Worm (Caenorhabditis elegans) whole organism, L4 larva: Measurements from ENCODE around the gene fbxo-11.2.

ENCODE experiments used
- F26F4.8 ChIP-seq: fragments of 200-800 bp; sonication (Bioruptor generic); conservative IDR thresholded peaks from 2 replicates; pipeline ENCODE4 v1.3.6; 2022; ENCODE audit warnings: missing genetic modification characterization, missing compliant biosample characterization
- F44E2.7 ChIP-seq: fragments of 200-800 bp; sonication (Bioruptor generic); IDR thresholded peaks from 2 replicates; pipeline ENCODE4 v2.1.2; 2022; ENCODE audit warnings: missing genetic modification characterization, missing compliant biosample characterization
- T20F7.1 ChIP-seq: fragments of 200-800 bp; sonication (Bioruptor generic); optimal IDR thresholded peaks from 2 replicates; lab custom pipeline; 2018; ENCODE audit warnings: mild to moderate bottlenecking, missing genetic modification characterization, missing compliant biosample characterization
- T26A8.4 ChIP-seq: fragments of 200-800 bp; sonication (Bioruptor generic); IDR thresholded peaks from 2 replicates; pipeline ENCODE4 v1.3.6; 2022; ENCODE audit warnings: missing genetic modification characterization, missing compliant biosample characterization
- Y105C5A.15 ChIP-seq: fragments of 200-800 bp; sonication (Bioruptor generic); IDR thresholded peaks from 2 replicates; pipeline ENCODE4 v1.3.6; 2022; ENCODE audit warnings: missing genetic modification characterization, missing compliant biosample characterization
- ZK337.2 ChIP-seq: fragments of 200-800 bp; sonication (Bioruptor generic); IDR thresholded peaks from 2 replicates; pipeline ENCODE4 v1.3.6; 2022; ENCODE audit warnings: missing genetic modification reagents, missing genetic modification characterization, missing compliant biosample characterization
- ZK546.5 ChIP-seq, 2 experiments: sonication (generic microtip); optimal IDR thresholded peaks; 2 replicates each; lab custom pipeline; 2017; ENCODE audit warnings: missing biosample characterization in 2 of 2, missing genetic modification characterization in 2 of 2
- aly-2 ChIP-seq: sonication (generic microtip); optimal IDR thresholded peaks from 2 replicates; lab custom pipeline; 2018; ENCODE audit warnings: missing biosample characterization, missing genetic modification characterization
- arid-1 ChIP-seq: fragments of 200-800 bp; sonication (Bioruptor generic); conservative IDR thresholded peaks from 2 replicates; pipeline ENCODE4 v1.3.6; 2022; ENCODE audit warnings: missing genetic modification reagents, missing genetic modification characterization, missing compliant biosample characterization
- ceh-20 ChIP-seq: fragments of 200-800 bp; sonication (Bioruptor generic); IDR thresholded peaks from 2 replicates; pipeline ENCODE4 v1.3.6; 2022; ENCODE audit warnings: missing genetic modification reagents, missing genetic modification characterization, missing compliant biosample characterization
- ceh-82 ChIP-seq: sonication (generic microtip); optimal IDR thresholded peaks from 2 replicates; lab custom pipeline; 2017; ENCODE audit warnings: missing biosample characterization, missing genetic modification characterization
- ces-1 ChIP-seq: fragments of 150-350 bp; sonication (generic microtip); optimal IDR thresholded peaks from 4 replicates; lab custom pipeline; 2014; ENCODE audit warnings: missing biosample characterization, missing genetic modification reagents, missing genetic modification characterization
- cey-2 ChIP-seq: sonication (generic microtip); optimal IDR thresholded peaks from 3 replicates; lab custom pipeline; 2017; ENCODE audit warnings: missing genetic modification characterization, mild to moderate bottlenecking, missing compliant biosample characterization, antibody characterized with exemption, borderline replicate concordance; ENCODE audit not compliant: insufficient read depth
- daf-16 ChIP-seq, 3 experiments: sonication (generic microtip); optimal IDR thresholded peaks; 2 replicates each; lab custom pipeline; 2016 to 2017; ENCODE audit warnings: missing genetic modification characterization in 3 of 3, missing genetic modification reagents in 3 of 3, mild to moderate bottlenecking in 2 of 3, missing compliant biosample characterization in 2 of 3, missing biosample characterization in 1 of 3, moderate library complexity in 1 of 3
- daf-19 ChIP-seq: fragments of 200-800 bp; sonication (Bioruptor generic); conservative IDR thresholded peaks from 2 replicates; pipeline ENCODE4 v1.3.6; 2022; ENCODE audit warnings: missing genetic modification characterization, missing compliant biosample characterization
- daf-8 ChIP-seq: fragments of 200-800 bp; sonication (Bioruptor generic); IDR thresholded peaks from 2 replicates; pipeline ENCODE4 v1.3.6; 2022; ENCODE audit warnings: missing genetic modification characterization, missing compliant biosample characterization
- dmd-6 ChIP-seq: fragments of 200-800 bp; sonication (Bioruptor generic); IDR thresholded peaks from 2 replicates; pipeline ENCODE4 v1.3.6; 2022; ENCODE audit warnings: missing genetic modification reagents, missing genetic modification characterization, missing compliant biosample characterization
- dmd-8 ChIP-seq: fragments of 200-800 bp; sonication (Bioruptor generic); IDR thresholded peaks from 2 replicates; pipeline ENCODE4 v1.3.6; 2022; ENCODE audit warnings: missing genetic modification characterization, missing compliant biosample characterization
- dpl-1 ChIP-seq: fragments of 150-350 bp; optimal IDR thresholded peaks from 2 replicates; lab custom pipeline; 2014; ENCODE audit warnings: missing biosample characterization, missing genetic modification reagents, missing genetic modification characterization
- duxl-1 ChIP-seq: sonication (generic microtip); optimal IDR thresholded peaks from 2 replicates; lab custom pipeline; 2016; ENCODE audit warnings: mild to moderate bottlenecking, missing genetic modification characterization, moderate library complexity, missing compliant biosample characterization; ENCODE audit not compliant: poor library complexity
- egl-43 ChIP-seq: fragments of 200-800 bp; sonication (Bioruptor generic); IDR thresholded peaks from 2 replicates; pipeline ENCODE4 v1.3.6; 2022; ENCODE audit warnings: missing genetic modification reagents, missing genetic modification characterization, missing compliant biosample characterization
- fos-1 ChIP-seq: fragments of 150-350 bp; optimal IDR thresholded peaks from 2 replicates; lab custom pipeline; 2014; ENCODE audit warnings: missing biosample characterization, missing genetic modification characterization
- hlh-11 ChIP-seq: fragments of 200-800 bp; sonication (Bioruptor generic); optimal IDR thresholded peaks from 2 replicates; lab custom pipeline; 2018; ENCODE audit warnings: mild to moderate bottlenecking, missing genetic modification characterization, missing compliant biosample characterization
- hlh-30 ChIP-seq: sonication (generic microtip); optimal IDR thresholded peaks from 2 replicates; lab custom pipeline; 2017; ENCODE audit warnings: antibody characterized with exemption, mild to moderate bottlenecking, missing genetic modification characterization, missing compliant biosample characterization; ENCODE audit not compliant: insufficient read depth
- lin-1 ChIP-seq: fragments of 200-800 bp; sonication (Bioruptor generic); IDR thresholded peaks from 2 replicates; pipeline ENCODE4 v1.3.6; 2022; ENCODE audit warnings: missing genetic modification reagents, missing genetic modification characterization, missing compliant biosample characterization
- lin-13 ChIP-seq: fragments of 150-350 bp; optimal IDR thresholded peaks from 2 replicates; lab custom pipeline; 2014; ENCODE audit warnings: missing biosample characterization, missing genetic modification reagents, missing genetic modification characterization
- lin-15B ChIP-seq: fragments of 150-350 bp; sonication (generic microtip); optimal IDR thresholded peaks from 3 replicates; lab custom pipeline; 2014; ENCODE audit warnings: missing biosample characterization, missing genetic modification characterization
- lin-29 ChIP-seq: fragments of 200-800 bp; sonication (Bioruptor generic); IDR thresholded peaks from 2 replicates; pipeline ENCODE4 v1.3.6; 2022; ENCODE audit warnings: missing genetic modification reagents, missing genetic modification characterization, missing compliant biosample characterization
- lin-38 ChIP-seq: fragments of 200-800 bp; sonication (Bioruptor generic); IDR thresholded peaks from 2 replicates; pipeline ENCODE4 v1.3.6; 2022; ENCODE audit warnings: missing genetic modification reagents, missing genetic modification characterization, missing compliant biosample characterization
- lsy-2 ChIP-seq, 2 experiments: fragments of 150-350 bp in 1 of 2; sonication (generic microtip) in 1 of 2; optimal IDR thresholded peaks; 2 replicates each; lab custom pipeline; 2014 to 2017; ENCODE audit warnings: missing biosample characterization in 2 of 2, missing genetic modification characterization in 2 of 2
- mdt-29 ChIP-seq: fragments of 200-800 bp; sonication (Bioruptor generic); IDR thresholded peaks from 2 replicates; pipeline ENCODE4 v1.3.6; 2022; ENCODE audit warnings: missing genetic modification reagents, missing genetic modification characterization, missing compliant biosample characterization
- mes-2 ChIP-seq: sonication (generic microtip); optimal IDR thresholded peaks from 2 replicates; lab custom pipeline; 2016; ENCODE audit warnings: missing genotype, mild to moderate bottlenecking, missing genetic modification characterization, missing compliant biosample characterization; ENCODE audit not compliant: poor library complexity, severe bottlenecking
- nhr-11 ChIP-seq: fragments of 150-350 bp; optimal IDR thresholded peaks from 2 replicates; lab custom pipeline; 2014; ENCODE audit warnings: missing biosample characterization, missing genetic modification characterization
- nhr-28 ChIP-seq: fragments of 150-350 bp; optimal IDR thresholded peaks from 2 replicates; lab custom pipeline; 2014; ENCODE audit warnings: missing biosample characterization, missing genetic modification characterization
- nhr-41 ChIP-seq: fragments of 200-800 bp; sonication (Bioruptor generic); IDR thresholded peaks from 2 replicates; pipeline ENCODE4 v1.3.6; 2022; ENCODE audit warnings: missing genetic modification reagents, missing genetic modification characterization, missing compliant biosample characterization
- nhr-77 ChIP-seq: fragments of 150-350 bp; optimal IDR thresholded peaks from 2 replicates; lab custom pipeline; 2014; ENCODE audit warnings: missing biosample characterization, missing genetic modification characterization
- pha-4 ChIP-seq, 2 experiments: fragments of 150-350 bp in 1 of 2; fragments of 200-800 bp in 1 of 2; sonication (Bioruptor generic) in 1 of 2; IDR thresholded peaks in 1 of 2; optimal IDR thresholded peaks in 1 of 2; 2 replicates each; pipeline versions ENCODE4 v1.3.6 to Lab custom; 2014 to 2022; ENCODE audit warnings: missing genetic modification characterization in 2 of 2, missing genetic modification reagents in 2 of 2, missing biosample characterization in 1 of 2, missing compliant biosample characterization in 1 of 2
- pqm-1 ChIP-seq: sonication (generic microtip); optimal IDR thresholded peaks from 2 replicates; lab custom pipeline; 2017; ENCODE audit warnings: missing biosample characterization, missing genetic modification characterization
- set-16 ChIP-seq: fragments of 200-800 bp; sonication (Bioruptor generic); IDR thresholded peaks from 2 replicates; pipeline ENCODE4 v1.3.6; 2022; ENCODE audit warnings: missing genetic modification reagents, missing genetic modification characterization, missing compliant biosample characterization
- unc-39 ChIP-seq: sonication (generic microtip); optimal IDR thresholded peaks from 2 replicates; lab custom pipeline; 2017; ENCODE audit warnings: missing biosample characterization, missing genetic modification characterization
- unc-62 ChIP-seq, 3 experiments: fragments of 150-350 bp in 1 of 3; sonication (generic microtip); optimal IDR thresholded peaks in 2 of 3; peaks in 1 of 3; 1 replicate in 1 of 3; 2 replicates in 2 of 3; lab custom pipeline; 2014 to 2017; ENCODE audit warnings: missing biosample characterization in 3 of 3, missing genetic modification characterization in 3 of 3, missing genetic modification reagents in 3 of 3, missing genotype in 1 of 3
- zag-1 ChIP-seq: fragments of 150-350 bp; optimal IDR thresholded peaks from 2 replicates; lab custom pipeline; 2014; ENCODE audit warnings: missing biosample characterization, missing genetic modification characterization
- zfp-3 ChIP-seq: fragments of 200-800 bp; sonication (Bioruptor generic); conservative IDR thresholded peaks from 2 replicates; pipeline ENCODE4 v1.3.6; 2022; ENCODE audit warnings: missing genetic modification reagents, missing genetic modification characterization, missing compliant biosample characterization

The fbxo-11.2 gene

DNA sequence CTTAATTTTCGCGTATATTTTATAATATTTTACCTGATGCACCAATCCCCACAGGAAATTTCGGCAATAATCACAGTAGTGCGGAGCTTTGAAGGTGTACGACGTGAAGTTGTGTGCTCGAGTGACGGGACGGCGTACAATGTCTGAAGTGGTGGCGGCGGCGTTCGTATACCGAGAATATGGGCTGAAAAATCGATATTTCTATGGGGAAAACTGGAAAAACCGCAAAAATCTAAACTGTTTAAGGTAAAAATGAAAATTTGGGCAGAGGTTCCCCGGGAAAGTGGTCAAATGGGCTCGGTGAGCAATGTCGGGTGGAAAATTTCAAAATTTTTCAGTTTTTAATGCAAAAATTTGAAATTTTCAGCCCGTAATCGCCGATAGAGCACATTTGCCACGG is 18.2 kb downstream of the fbxo-11.2 start:
- TF ChIP-seq dpl-1: no peak
- no peak for TF ChIP-seq set-16 (GFP tag; lab: Robert Waterston, UW)
- TF ChIP-seq lin-15B (tag; lab: Kevin White, UChicago): no peak
- TF ChIP-seq ceh-20: no peak
- no peak for TF ChIP-seq cey-2 (tag; lab: Kevin White, UChicago)
- no peak for TF ChIP-seq ZK546.5 (tag; optimal IDR thresholded peaks at IDR 0.05; lab: Kevin White, UChicago)
- TF ChIP-seq mes-2 (tag; lab: Kevin White, UChicago): no peak
- TF ChIP-seq lin-1 (GFP tag; lab: Robert Waterston, UW): no peak
- TF ChIP-seq F26F4.8: no peak
- TF ChIP-seq T20F7.1 (GFP tag; lab: Kevin White, UChicago): no peak
- TF ChIP-seq T26A8.4 (GFP tag; lab: Robert Waterston, UW): no peak
- TF ChIP-seq duxl-1 (tag; lab: Kevin White, UChicago): no peak
- TF ChIP-seq nhr-41: no peak
- TF ChIP-seq dmd-6: no peak
- TF ChIP-seq daf-16 (GFP tag; optimal IDR thresholded peaks at IDR 0.05; lab: Kevin White, UChicago): no peak
- no peak for TF ChIP-seq daf-16 (tag; optimal IDR thresholded peaks at IDR 0.05; lab: Kevin White, UChicago)
- TF ChIP-seq daf-19 (GFP tag; lab: Robert Waterston, UW): no peak
- no peak for TF ChIP-seq fos-1 (tag; lab: Kevin White, UChicago)

DNA sequence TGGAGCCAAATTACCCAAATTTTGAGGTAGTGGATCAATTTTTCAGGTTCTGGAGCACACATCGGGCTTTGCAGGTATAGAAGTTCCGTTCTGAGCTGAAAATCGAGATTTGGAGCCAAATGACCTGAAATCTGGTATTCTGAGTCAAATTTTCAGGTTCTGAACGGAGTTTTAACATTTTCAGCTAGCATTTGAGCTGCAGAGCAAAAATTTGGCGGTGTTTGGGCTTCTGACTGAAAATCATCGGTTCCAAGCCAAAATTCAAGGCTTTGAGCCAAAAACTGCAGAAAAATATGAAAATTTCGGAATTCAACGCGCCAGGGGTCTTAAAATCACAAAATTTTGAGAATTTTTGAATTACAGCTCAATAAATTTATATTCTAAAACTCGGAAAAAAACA is 22.1 kb downstream of the fbxo-11.2 start, which contains the start of the genes clc-26 and E_BE45912.2:
Gene clc-26, minus strand, starts transcription at position 101 of the 400 bp plus-strand sequence.
Gene E_BE45912.2, minus strand, starts transcription at position 139 of the 400 bp plus-strand sequence.
- peak in 1 of 2 experiments; percentile 9 for TF ChIP-seq unc-62 (GFP tag; optimal IDR thresholded peaks at IDR 0.05 in 1 of 2; lab: Kevin White, UChicago)
- no peak for TF ChIP-seq unc-62 (tag; optimal IDR thresholded peaks at IDR 0.05; lab: Kevin White, UChicago)
- TF ChIP-seq ceh-20: no peak
- TF ChIP-seq pha-4 (GFP tag; IDR thresholded peaks at IDR 0.05; lab: Robert Waterston, UW): no peak
- no peak for TF ChIP-seq pha-4 (tag; optimal IDR thresholded peaks at IDR 0.05; lab: Kevin White, UChicago)
- no peak for TF ChIP-seq lin-1 (GFP tag; lab: Robert Waterston, UW)

DNA sequence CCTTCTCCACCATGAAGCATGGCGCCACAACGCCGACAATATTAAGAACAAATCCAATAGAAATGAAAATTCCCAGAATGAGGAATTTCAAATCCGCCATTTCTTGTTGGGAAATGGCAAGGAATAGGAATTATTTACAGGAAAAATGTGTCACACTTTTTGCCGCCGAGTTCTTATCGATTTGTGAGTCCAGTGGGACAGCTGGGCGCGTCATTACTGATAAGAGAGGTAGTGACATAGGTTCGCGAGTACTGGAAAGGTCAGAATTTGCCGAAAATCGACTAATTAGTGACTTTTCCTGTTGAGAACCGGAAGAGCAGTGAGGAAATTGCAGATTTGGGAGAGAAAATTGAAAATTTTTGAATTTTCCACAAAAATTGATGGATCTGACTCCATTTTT is 24.8 kb downstream of the fbxo-11.2 start:
- no peak for TF ChIP-seq ces-1
- TF ChIP-seq ZK337.2 (GFP tag; lab: Robert Waterston, UW): no peak
- TF ChIP-seq egl-43 (GFP tag; lab: Robert Waterston, UW): no peak
- TF ChIP-seq arid-1 (GFP tag; lab: Robert Waterston, UW): no peak
- TF ChIP-seq mes-2 (tag; lab: Kevin White, UChicago): no peak
- TF ChIP-seq pqm-1 (tag; lab: Kevin White, UChicago): peak; percentile 70
- TF ChIP-seq dmd-6: peak; percentile 67; the same call in 1 of the 2 replicates
- TF ChIP-seq hlh-30 (tag; lab: Kevin White, UChicago): no peak
- no peak for TF ChIP-seq F44E2.7
- TF ChIP-seq lin-29 (GFP tag; lab: Robert Waterston, UW): no peak
- TF ChIP-seq zfp-3 (GFP tag; lab: Robert Waterston, UW): no peak
- no peak for TF ChIP-seq cey-2 (tag; lab: Kevin White, UChicago)
- no peak for TF ChIP-seq daf-8 (GFP tag; lab: Robert Waterston, UW)
- peak; percentile 70 for TF ChIP-seq hlh-11 (tag; lab: Kevin White, UChicago)
- TF ChIP-seq lin-38 (GFP tag; lab: Robert Waterston, UW): no peak
- TF ChIP-seq duxl-1 (tag; lab: Kevin White, UChicago): no peak
- TF ChIP-seq zag-1 (tag; lab: Kevin White, UChicago): no peak
- no peak for TF ChIP-seq ceh-20
- no peak for TF ChIP-seq nhr-11 (tag; lab: Kevin White, UChicago)
- peak; percentile 35 for TF ChIP-seq nhr-28 (tag; lab: Kevin White, UChicago)
- TF ChIP-seq dpl-1: no peak
- TF ChIP-seq aly-2 (tag; lab: Kevin White, UChicago): no peak
- TF ChIP-seq lin-13 (GFP tag; lab: Kevin White, UChicago): no peak
- TF ChIP-seq mdt-29 (GFP tag; lab: Robert Waterston, UW): no peak
- TF ChIP-seq Y105C5A.15 (GFP tag; lab: Robert Waterston, UW): no peak
- no peak for TF ChIP-seq T26A8.4 (GFP tag; lab: Robert Waterston, UW)
- no peak for TF ChIP-seq lsy-2 (tag; optimal IDR thresholded peaks at IDR 0.05; lab: Kevin White, UChicago)
- TF ChIP-seq daf-16 (GFP tag; optimal IDR thresholded peaks at IDR 0.05; lab: Kevin White, UChicago): no peak
- peak; percentile 32 for TF ChIP-seq daf-16 (tag; optimal IDR thresholded peaks at IDR 0.05; lab: Kevin White, UChicago)
- no peak for TF ChIP-seq nhr-77 (tag; lab: Kevin White, UChicago)
- no peak for TF ChIP-seq dmd-8 (GFP tag; lab: Robert Waterston, UW)
- no peak for TF ChIP-seq unc-39 (tag; lab: Kevin White, UChicago)
- no peak for TF ChIP-seq T20F7.1 (GFP tag; lab: Kevin White, UChicago)
- TF ChIP-seq ceh-82: no peak
